Worm (Caenorhabditis elegans): ENCODE results near the gene bath-20.
A peak's percentile ranks its signal among the peaks of the same experiment; 100 is the strongest.

bath-20 gene

DNA sequence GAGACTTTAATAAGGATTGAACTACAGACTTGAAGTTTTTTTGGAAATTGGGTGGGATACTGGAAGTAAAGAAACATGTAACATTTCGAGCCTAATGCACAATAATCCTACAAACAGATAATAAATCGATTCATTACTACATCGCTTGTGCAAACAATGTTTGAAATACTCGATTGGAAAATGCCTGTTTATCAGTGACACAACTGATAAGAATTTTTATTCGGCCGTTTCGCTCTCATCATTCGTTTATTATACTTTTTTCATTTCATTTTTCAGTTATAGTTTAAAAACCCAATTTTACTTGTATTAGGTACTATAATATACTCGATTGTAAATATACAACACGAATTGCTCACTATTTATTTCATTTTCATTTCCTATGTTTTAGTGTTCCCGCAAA, 46.6 kb downstream of the bath-20 start:
- TF ChIP-seq ceh-28 (tag; optimal IDR thresholded peaks at IDR 0.05) (no peak), hlh-11 (tag; optimal IDR thresholded peaks at IDR 0.05) (peak; percentile 15), ces-1 (GFP tag; optimal IDR thresholded peaks at IDR 0.05) (no peak), set-16 (GFP tag; IDR thresholded peaks at IDR 0.05) (no peak), nhr-42 (GFP tag; IDR thresholded peaks at IDR 0.05) (no peak), nhr-28 (tag; optimal IDR thresholded peaks at IDR 0.05) (peak; percentile 74), pqm-1 (tag; optimal IDR thresholded peaks at IDR 0.05) (peak; percentile 91), unc-62 (GFP tag; optimal IDR thresholded peaks at IDR 0.05 in 1 of 2) (peak in 1 of 2 experiments; percentile 13), unc-62 (tag; optimal IDR thresholded peaks at IDR 0.05) (no peak), daf-16 (GFP tag; optimal IDR thresholded peaks at IDR 0.05) (no peak), daf-16 (tag; optimal IDR thresholded peaks at IDR 0.05) (peak; percentile 84), ZK546.5 (tag; optimal IDR thresholded peaks at IDR 0.05) (no peak), php-3 (GFP tag; IDR thresholded peaks at IDR 0.05) (peak; percentile 45; the same call in 1 of the 2 replicates), dmd-9 (GFP tag; IDR thresholded peaks at IDR 0.05) (no peak), nhr-10 (tag; optimal IDR thresholded peaks at IDR 0.05) (no peak), arid-1 (GFP tag; conservative IDR thresholded peaks at IDR 0.05) (no peak)

- TF ChIP-seq nhr-28 (tag; optimal IDR thresholded peaks at IDR 0.05) = peak; percentile 6
- TF ChIP-seq daf-16 (GFP tag; optimal IDR thresholded peaks at IDR 0.05) = no peak
- peak; percentile 71 for TF ChIP-seq daf-16 (tag; optimal IDR thresholded peaks at IDR 0.05)
- no peak for TF ChIP-seq mdt-29 (GFP tag; IDR thresholded peaks at IDR 0.05)
- no peak for TF ChIP-seq gei-8 (GFP tag; optimal IDR thresholded peaks at IDR 0.05)
- TF ChIP-seq ctbp-1 (GFP tag; IDR thresholded peaks at IDR 0.05) = no peak
- TF ChIP-seq T20F7.1 (GFP tag; optimal IDR thresholded peaks at IDR 0.05) = no peak
- TF ChIP-seq R02D3.7 (tag; optimal IDR thresholded peaks at IDR 0.05) = no peak
- TF ChIP-seq nhr-237 (tag; optimal IDR thresholded peaks at IDR 0.05) = no peak
- TF ChIP-seq hmg-1.1 (GFP tag; IDR thresholded peaks at IDR 0.05) = no peak
- TF ChIP-seq duxl-1 (tag; optimal IDR thresholded peaks at IDR 0.05; ENCODE audit: poor library complexity) = no peak
- TF ChIP-seq rbr-2 (tag; optimal IDR thresholded peaks at IDR 0.05) = no peak
- no peak for TF ChIP-seq nhr-41 (GFP tag; IDR thresholded peaks at IDR 0.05)
- no peak for TF ChIP-seq T26A8.4 (GFP tag; IDR thresholded peaks at IDR 0.05)
- no peak for TF ChIP-seq egl-27 (tag; optimal IDR thresholded peaks at IDR 0.05)
- no peak for TF ChIP-seq cey-2 (tag; optimal IDR thresholded peaks at IDR 0.05; ENCODE audit: borderline replicate concordance, insufficient read depth)
- no peak for TF ChIP-seq nhr-25 (tag; optimal IDR thresholded peaks at IDR 0.05; ENCODE audit: borderline replicate concordance, insufficient read depth)
- TF ChIP-seq daf-12 (tag; optimal IDR thresholded peaks at IDR 0.05) = no peak
- TF ChIP-seq ama-1 (optimal IDR thresholded peaks at IDR 0.05) = no peak
- no peak for TF ChIP-seq nhr-10 (tag; optimal IDR thresholded peaks at IDR 0.05)
- peak; percentile 38 for TF ChIP-seq pqm-1 (tag; optimal IDR thresholded peaks at IDR 0.05)
- no peak for TF ChIP-seq dmd-6 (GFP tag; IDR thresholded peaks at IDR 0.05)
- TF ChIP-seq F44E2.7 (GFP tag; IDR thresholded peaks at IDR 0.05) = no peak
- TF ChIP-seq zfp-2 (tag; optimal IDR thresholded peaks at IDR 0.05) = no peak
- TF ChIP-seq ztf-11 (tag; optimal IDR thresholded peaks at IDR 0.05) = no peak
Observed at ce11 chrII:1993738-1994137, 48.6 kb downstream of the bath-20 start, which contains the start of gene math-21. TSS of gene math-21 (plus strand) at chrII:1994038.
